Fruit fly (Drosophila melanogaster): ENCODE data around the gene CG6793.

Gene CG6793

DNA sequence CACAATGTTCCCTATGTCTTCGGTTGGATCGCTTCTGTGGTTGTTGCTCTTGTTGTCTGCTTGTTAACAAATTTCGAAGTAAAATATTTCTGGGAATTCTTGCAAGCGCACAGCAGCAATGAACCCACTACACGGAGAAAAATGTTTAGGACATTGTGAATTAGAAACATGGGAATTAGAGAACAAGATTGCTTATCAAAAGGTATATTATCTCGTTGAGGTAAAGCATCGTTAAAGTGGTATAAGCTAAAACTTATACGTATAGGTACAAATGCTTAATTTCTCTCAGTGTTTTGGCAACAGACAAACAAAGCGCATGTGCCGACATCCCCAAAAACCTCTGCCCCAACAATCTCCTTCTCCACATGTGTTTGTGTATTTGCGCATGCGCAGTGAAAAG lies 11.5 kb downstream of the CG6793 start (continued):
- no peak for TF ChIP-seq knrl (GFP tag; IDR thresholded peaks at IDR 0.05; ENCODE audit: partially characterized antibody)
- TF ChIP-seq CG13624 (GFP tag; optimal IDR thresholded peaks at IDR 0.05), result no peak
- no peak for TF ChIP-seq Fer1 (GFP tag; optimal IDR thresholded peaks at IDR 0.05)
- peak; percentile 45 for TF ChIP-seq pum (GFP tag; optimal IDR thresholded peaks at IDR 0.05)
- TF ChIP-seq grn (GFP tag; optimal IDR thresholded peaks at IDR 0.05), result peak; percentile 11
- TF ChIP-seq Lim3 (GFP tag; IDR thresholded peaks at IDR 0.05), result no peak
- peak; percentile 26 for TF ChIP-seq trem (tag; optimal IDR thresholded peaks at IDR 0.05)
- TF ChIP-seq CG17385 (GFP tag; optimal IDR thresholded peaks at IDR 0.05), result no peak
- no peak for TF ChIP-seq CG17612 (GFP tag; IDR thresholded peaks at IDR 0.05)
- TF ChIP-seq CG12769 (tag; optimal IDR thresholded peaks at IDR 0.05), result peak; percentile 10
- no peak for TF ChIP-seq CG9817 (tag; optimal IDR thresholded peaks at IDR 0.05)
- TF ChIP-seq insv (GFP tag; optimal IDR thresholded peaks at IDR 0.05), result no peak
- TF ChIP-seq CG8290 (GFP tag; optimal IDR thresholded peaks at IDR 0.05), result no peak
- peak in 1 of 2 experiments; percentile 12 for TF ChIP-seq CG8290 (tag; optimal IDR thresholded peaks at IDR 0.05)
- TF ChIP-seq Drgx (GFP tag; IDR thresholded peaks at IDR 0.05), result peak; percentile 41; the same call in 1 of the 2 replicates
- 0 out of 3 replicates have a peak, but pooled peaks have one; percentile 38 for TF ChIP-seq H15 (GFP tag; IDR thresholded peaks at IDR 0.05)
- TF ChIP-seq CG7556 (GFP tag; optimal IDR thresholded peaks at IDR 0.05), result peak; percentile 5
- no peak for TF ChIP-seq CG7372 (GFP tag; IDR thresholded peaks at IDR 0.05)
- TF ChIP-seq CG4820 (GFP tag; optimal IDR thresholded peaks at IDR 0.05), result peak; percentile 77
- TF ChIP-seq CG1603 (tag; optimal IDR thresholded peaks at IDR 0.05), result peak; percentile 78
- TF ChIP-seq Lhr (GFP tag; optimal IDR thresholded peaks at IDR 0.05), result no peak
- TF ChIP-seq Dad (GFP tag; optimal IDR thresholded peaks at IDR 0.05), result no peak
- TF ChIP-seq dimm (GFP tag; IDR thresholded peaks at IDR 0.05), result no peak
- TF ChIP-seq tna (GFP tag; IDR thresholded peaks at IDR 0.05; ENCODE audit: partially characterized antibody), result no peak
- TF ChIP-seq CG9932 (GFP tag; IDR thresholded peaks at IDR 0.05), result no peak
- TF ChIP-seq CG10431 (GFP tag; optimal IDR thresholded peaks at IDR 0.05), result no peak
- TF ChIP-seq CG6791 (GFP tag; IDR thresholded peaks at IDR 0.05; ENCODE audit: partially characterized antibody), result no peak
- TF ChIP-seq Neu2 (GFP tag; optimal IDR thresholded peaks at IDR 0.05; ENCODE audit: borderline replicate concordance), result no peak
- no peak for TF ChIP-seq Sry-β (GFP tag; optimal IDR thresholded peaks at IDR 0.05)
- TF ChIP-seq seq (GFP tag; IDR thresholded peaks at IDR 0.05), result no peak
- no peak for TF ChIP-seq CG31365 (tag; optimal IDR thresholded peaks at IDR 0.05)
- peak; percentile 32 for TF ChIP-seq kay (GFP tag; optimal IDR thresholded peaks at IDR 0.05)
- no peak for TF ChIP-seq Dek (tag; optimal IDR thresholded peaks at IDR 0.05)
- TF ChIP-seq bigmax (GFP tag; optimal IDR thresholded peaks at IDR 0.05), result no peak
- no peak for TF ChIP-seq dati (GFP tag; IDR thresholded peaks at IDR 0.05)
- TF ChIP-seq Aef1 (GFP tag; IDR thresholded peaks at IDR 0.05), result no peak
- TF ChIP-seq CG4707 (GFP tag; optimal IDR thresholded peaks at IDR 0.05), result no peak
- peak; percentile 57 for TF ChIP-seq dmrt11E (tag; optimal IDR thresholded peaks at IDR 0.05)
- TF ChIP-seq CG15514 (GFP tag; optimal IDR thresholded peaks at IDR 0.05), result no peak
- no peak for TF ChIP-seq Nf-YC (tag; optimal IDR thresholded peaks at IDR 0.05)
- TF ChIP-seq luna (GFP tag; optimal IDR thresholded peaks at IDR 0.05), result no peak
- 0 out of 3 replicates have a peak, but pooled peaks have one; percentile 44 for TF ChIP-seq CG11456 (GFP tag; IDR thresholded peaks at IDR 0.05)
- no peak for TF ChIP-seq CG17186 (GFP tag; optimal IDR thresholded peaks at IDR 0.05)
- TF ChIP-seq CG18599 (GFP tag; optimal IDR thresholded peaks at IDR 0.05), result peak; percentile 31
- TF ChIP-seq Meics (GFP tag; optimal IDR thresholded peaks at IDR 0.05), result no peak
- TF ChIP-seq shn (GFP tag; optimal IDR thresholded peaks at IDR 0.05), result peak; percentile 14
- TF ChIP-seq sug (tag; optimal IDR thresholded peaks at IDR 0.05), result no peak
- TF ChIP-seq Optix (GFP tag; IDR thresholded peaks at IDR 0.05), result no peak
- no peak for TF ChIP-seq eve (GFP tag; optimal IDR thresholded peaks at IDR 0.05)
- TF ChIP-seq crp (GFP tag; optimal IDR thresholded peaks at IDR 0.05), result no peak
- no peak for TF ChIP-seq nerfin-2 (GFP tag; IDR thresholded peaks at IDR 0.05; ENCODE audit: partially characterized antibody)
